Fruit fly (Drosophila melanogaster): ENCODE data around the gene Ype.

Gene Ype

DNA sequence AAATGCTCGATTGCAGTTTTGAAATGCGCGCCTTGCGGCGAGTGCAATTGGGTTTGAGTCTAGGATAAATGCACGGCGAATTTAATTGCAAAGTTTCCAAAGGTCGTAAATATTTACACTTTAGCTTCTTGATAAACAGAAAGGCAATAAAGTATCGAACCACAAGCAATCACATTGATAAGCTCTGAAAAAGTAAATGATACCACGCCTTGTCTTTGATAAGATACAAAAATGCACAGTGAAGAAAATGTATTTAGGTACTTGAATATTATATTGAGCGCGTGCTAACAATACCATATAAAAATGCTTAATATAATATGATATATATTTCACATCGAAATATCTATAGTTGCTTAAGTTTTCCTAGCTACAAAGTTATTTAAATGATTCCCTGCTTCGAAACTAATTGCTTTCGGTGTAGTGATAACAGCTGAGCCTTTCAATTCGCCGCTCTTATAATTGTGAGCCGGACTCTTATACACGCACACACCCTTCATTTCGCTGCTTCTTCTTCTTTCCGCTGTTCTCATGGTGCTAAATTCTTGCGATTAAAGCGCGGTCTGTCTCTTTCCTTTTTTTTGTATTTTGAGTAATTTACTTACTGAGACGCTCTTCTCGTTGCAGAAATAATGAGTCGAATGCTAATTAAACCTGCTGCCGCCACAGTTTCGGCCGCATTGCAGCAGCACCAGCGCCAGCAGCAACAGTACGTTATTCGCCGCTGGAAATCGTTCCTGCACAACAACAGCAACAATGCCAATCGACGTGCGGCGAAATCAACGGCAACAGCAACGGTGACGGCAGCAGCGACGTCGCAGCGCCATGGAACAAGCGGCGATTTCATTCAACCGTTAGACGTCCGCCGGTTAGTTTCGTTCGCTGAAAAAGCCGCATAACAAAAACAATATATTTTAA, 13.7 kb downstream of the Ype start:
- peak; percentile 48 for TF ChIP-seq CG17801 (GFP tag; optimal IDR thresholded peaks at IDR 0.05; ENCODE audit: partially characterized antibody)

DNA sequence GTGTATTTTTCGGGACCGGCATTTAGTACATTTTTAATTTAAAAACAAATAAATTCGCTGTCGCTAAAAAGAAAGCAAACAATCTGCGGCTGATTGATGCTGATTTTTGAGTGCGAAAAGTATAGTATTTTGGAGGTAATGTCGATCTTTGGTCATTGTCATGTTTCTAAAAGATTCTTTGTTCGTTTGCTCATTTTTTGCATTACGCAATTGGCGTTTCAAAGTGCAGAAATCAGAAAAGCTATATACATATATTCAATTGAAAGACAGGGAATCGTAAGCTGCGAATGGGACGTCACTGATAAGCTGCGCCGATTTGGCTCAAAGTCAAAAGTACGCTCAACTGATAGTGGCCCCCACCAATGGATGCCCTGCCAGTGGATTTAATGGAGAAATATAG, 14.7 kb downstream of the Ype start:
- TF ChIP-seq CG17801 (GFP tag; optimal IDR thresholded peaks at IDR 0.05; ENCODE audit: partially characterized antibody), result no peak

DNA sequence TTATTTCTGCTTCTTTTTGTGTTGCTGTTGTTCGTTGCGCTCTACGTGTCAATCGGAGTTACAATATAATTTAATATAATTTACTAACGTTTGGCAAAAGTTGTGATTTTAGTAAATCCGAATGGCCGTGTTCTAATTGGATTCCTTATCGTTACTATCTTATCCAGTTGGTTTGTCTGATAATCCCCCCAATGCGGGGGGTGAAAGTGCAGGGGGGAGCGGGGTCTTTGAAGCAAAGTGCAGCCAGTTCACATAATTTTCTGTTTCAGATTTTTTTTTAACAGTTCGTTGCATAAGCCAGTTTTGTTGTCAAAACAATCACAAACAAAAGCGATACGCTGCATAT, 15.5 kb downstream of the Ype start:
- no peak for TF ChIP-seq CG17801 (GFP tag; optimal IDR thresholded peaks at IDR 0.05; ENCODE audit: partially characterized antibody)

DNA sequence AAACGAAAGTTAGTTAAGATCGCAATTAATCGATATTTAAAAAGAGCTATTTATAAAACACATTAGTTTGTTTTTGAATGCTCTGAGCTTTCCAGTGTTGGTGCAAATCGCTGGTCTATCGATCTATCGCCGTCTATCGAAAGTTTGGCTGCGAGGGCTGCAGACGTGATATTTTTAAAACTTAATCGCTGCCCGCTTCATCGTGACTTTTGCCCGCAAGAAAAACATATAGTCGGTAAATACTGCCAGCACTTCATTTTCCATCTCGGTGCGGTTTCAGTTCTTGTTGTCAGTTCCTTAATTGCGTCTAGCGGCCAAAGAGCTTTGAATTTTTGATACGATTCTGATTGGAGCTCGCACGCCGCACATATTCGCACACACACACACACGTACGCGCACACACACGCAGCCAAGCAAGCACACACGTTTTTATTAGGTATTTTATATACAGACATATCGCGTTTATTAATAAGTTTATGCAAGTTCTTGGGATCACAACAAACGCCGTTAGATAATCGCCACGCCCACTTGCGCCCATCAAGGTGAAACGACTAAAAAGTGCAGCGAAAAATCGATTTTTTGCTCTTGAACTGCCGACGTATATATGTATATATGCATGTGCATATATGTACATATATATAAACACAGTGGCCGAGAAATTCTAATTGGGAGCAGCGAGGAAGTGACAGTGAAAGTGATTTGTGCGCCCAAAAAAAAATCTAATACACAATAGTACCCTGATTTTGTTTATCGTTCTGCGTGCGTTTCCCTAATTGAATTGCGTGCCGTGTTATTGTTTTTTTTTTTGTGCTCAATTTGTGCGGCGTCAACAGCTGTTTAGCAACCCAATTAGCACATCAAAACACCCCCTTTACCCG, 16.2 kb downstream of the Ype start:
- TF ChIP-seq CG17801 (GFP tag; optimal IDR thresholded peaks at IDR 0.05; ENCODE audit: partially characterized antibody), result peak; percentile 55

- no peak for TF ChIP-seq CG17801 (GFP tag; optimal IDR thresholded peaks at IDR 0.05; ENCODE audit: partially characterized antibody)
These were observed 16.9 kb downstream of the Ype start, which contains the start of gene CG1640 for dm6 chrX:13370306-13370705. Gene CG1640 (plus strand): TSS chrX:13370606.

DNA sequence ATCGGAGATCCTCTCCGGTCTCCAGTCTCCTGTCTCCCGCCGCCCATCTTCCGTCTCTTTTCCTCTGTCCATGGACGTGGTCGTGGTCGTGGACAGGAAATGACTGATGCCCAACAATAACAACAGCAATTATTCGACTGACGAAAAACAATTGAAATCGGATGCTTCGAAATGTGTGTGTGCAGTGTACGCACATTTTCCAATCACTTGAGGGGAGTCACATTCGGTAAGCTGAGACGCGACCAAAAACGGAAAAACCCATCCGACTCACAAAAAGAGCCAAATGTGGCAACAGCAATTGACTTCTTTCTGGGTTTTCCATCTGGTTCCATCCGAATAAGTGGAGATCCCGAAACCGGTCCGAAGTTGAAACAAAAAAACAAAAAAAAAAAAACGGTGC, 17.8 kb downstream of the Ype start:
- TF ChIP-seq CG17801 (GFP tag; optimal IDR thresholded peaks at IDR 0.05; ENCODE audit: partially characterized antibody), result no peak

DNA sequence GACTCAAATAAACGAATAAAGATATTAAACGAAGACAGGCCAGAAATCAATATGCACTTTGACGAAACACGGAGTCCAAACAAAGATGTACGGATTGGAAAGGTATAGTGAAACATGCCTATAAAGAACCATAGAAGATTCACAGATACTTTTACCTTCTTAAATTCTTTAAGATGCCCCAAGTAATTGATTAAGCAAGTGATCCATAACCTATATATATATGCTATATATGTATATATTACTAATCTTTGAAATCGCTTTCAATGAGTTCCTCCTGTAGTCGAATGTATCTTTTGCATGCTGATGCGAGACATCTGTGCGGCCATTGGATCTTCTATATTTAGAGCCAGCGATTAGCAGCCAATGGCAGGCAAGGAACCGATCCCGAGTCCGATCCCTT, 19.1 kb downstream of the Ype start, which contains the start of gene dmrt11E:
Gene dmrt11E, plus strand, starts transcription at position 43 of the 400 bp plus-strand sequence.
- TF ChIP-seq CG17801 (GFP tag; optimal IDR thresholded peaks at IDR 0.05; ENCODE audit: partially characterized antibody), result no peak

DNA sequence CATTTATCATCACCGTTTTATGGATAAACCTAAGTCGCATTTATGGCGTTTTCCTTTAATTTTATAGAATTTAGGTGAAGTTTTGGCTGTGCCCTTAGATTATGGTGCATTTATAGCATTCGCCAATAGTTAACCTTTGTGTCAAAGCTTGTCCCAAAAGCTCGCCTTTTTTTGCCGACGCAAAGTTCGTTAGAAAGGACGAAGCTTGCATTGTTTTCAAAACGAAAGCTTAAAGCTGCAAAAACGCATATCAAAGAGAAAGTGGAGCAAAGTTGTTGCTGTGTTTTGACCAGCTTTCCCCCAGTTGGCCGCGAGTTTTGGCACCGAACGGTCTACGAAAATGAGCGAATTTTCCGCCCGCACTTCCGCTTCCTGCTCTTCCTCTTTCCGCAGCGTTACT, 28.3 kb downstream of the Ype start, which contains the start of gene Syt12:
Gene Syt12, plus strand, starts transcription at position 301 of the 400 bp plus-strand sequence.
- no peak for TF ChIP-seq CG17801 (GFP tag; optimal IDR thresholded peaks at IDR 0.05; ENCODE audit: partially characterized antibody)

dm6 chrX:13358240-13358799, 28.9 kb downstream of the Ype start:
- no peak for TF ChIP-seq CG17801 (GFP tag; optimal IDR thresholded peaks at IDR 0.05; ENCODE audit: partially characterized antibody)

DNA sequence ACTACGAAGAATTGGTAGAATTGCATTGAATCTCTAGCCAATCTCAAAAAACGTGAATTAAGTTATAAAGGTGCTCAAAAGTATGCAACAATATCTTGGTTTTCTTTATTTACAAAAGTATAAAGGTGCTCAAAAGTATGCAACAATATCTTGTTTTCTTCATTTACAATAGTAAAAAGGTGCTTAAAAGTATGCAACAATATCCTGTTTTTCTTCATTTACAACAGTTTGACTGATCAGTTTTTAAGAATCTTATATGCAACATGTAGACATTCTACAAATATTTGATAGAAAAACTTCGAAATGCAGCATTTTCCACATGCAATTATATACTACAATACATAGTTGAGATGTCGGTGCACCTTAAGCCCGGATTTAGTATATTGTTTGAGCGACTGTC, 40.2 kb downstream of the Ype start:
- TF ChIP-seq CG17801 (GFP tag; optimal IDR thresholded peaks at IDR 0.05; ENCODE audit: partially characterized antibody), result no peak

DNA sequence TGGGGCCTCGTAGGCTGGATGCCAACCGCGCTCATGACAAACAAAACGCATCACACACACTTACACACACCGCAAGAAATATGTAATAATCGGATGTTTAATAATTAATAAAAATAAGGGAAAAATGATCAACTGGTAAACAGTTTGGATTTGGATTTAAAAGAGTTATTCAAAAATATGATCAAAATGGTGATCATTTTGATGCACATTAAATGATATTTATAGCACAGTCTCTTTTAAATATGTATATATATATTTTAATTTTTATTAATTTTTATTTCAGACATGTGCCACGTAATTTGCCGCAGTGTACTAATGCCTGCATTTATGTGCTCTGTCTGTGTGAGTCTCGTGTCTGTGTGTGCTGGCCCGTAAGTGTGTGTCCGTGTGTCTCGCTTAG, 41.9 kb downstream of the Ype start:
- no peak for TF ChIP-seq CG17801 (GFP tag; optimal IDR thresholded peaks at IDR 0.05; ENCODE audit: partially characterized antibody)

DNA sequence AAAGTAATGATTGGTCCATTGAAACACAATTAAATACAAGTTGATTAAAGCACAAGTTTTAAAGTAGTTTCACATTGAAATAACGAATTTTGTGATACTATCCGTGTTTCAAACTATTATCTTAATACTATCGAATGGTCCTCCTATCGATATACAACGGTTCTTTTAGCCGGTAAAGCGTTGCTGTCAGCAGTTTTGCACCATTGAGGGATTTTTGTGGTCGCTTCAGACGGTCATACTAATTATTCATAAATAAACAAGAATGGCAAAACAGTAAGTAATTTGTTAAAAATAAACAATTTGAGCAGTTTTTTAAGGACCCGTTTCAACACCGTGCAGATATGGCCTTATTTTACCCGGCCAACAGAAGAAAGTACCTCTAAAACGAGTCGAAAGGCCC, 49.1 kb downstream of the Ype start, which contains the start of gene CG15747:
Gene CG15747, plus strand, starts transcription at position 206 of the 400 bp plus-strand sequence.
- no peak for TF ChIP-seq CG17801 (GFP tag; optimal IDR thresholded peaks at IDR 0.05; ENCODE audit: partially characterized antibody)

DNA sequence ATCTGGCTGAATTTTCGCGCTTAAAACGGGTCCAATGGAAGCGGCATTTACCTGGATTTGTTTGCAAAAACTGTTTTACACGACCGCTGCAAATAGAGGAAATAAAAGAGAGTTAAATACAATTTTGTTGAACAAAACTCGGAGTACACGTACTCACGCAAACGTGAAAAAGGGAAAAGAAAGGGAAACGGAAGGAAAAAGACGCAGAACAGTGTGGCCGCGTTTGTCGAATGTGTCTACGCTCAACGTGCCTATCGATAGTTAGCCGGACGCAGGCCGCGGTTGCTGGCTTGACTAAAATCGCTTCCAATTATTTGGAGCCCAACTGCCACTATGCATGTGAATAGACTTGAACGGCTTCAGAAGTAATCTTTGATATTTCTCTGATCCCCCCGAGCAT, 49.8 kb downstream of the Ype start, which contains the start of gene RpS15Aa:
Gene RpS15Aa, minus strand, starts transcription at position 252 of the 400 bp plus-strand sequence.
- peak; percentile 90 for TF ChIP-seq CG17801 (GFP tag; optimal IDR thresholded peaks at IDR 0.05; ENCODE audit: partially characterized antibody)
